In genomic region chr3L:9397156-9397555, dm6 we compare ENCODE assay signal across 1 fruit fly cellular context.
A peak's percentile ranks its signal among the peaks of the same experiment; 100 is the strongest.
TF ChIP-seq lines count a peak whose summit lies in the region.

No protein-coding gene starts in this region.

TF ChIP-seq in whole organism, embryonic, 481 proteins besides CTCF, POLR2A, EP300 and RAD21 (continued from another document and continues in another):
- TF ChIP-seq CG14014 (GFP tag; IDR thresholded peaks at IDR 0.05; lab: Robert Waterston, UW) (no peak; the same call in 1 of the 2 replicates), kay (GFP tag; optimal IDR thresholded peaks at IDR 0.05; lab: Kevin White, UChicago) (peak; percentile 12), CG10366 (GFP tag; IDR thresholded peaks at IDR 0.05; lab: Robert Waterston, UW) (no peak), Med (GFP tag; lab: Kevin White, UChicago) (peak; percentile 92), grn (GFP tag; optimal IDR thresholded peaks at IDR 0.05; lab: Kevin White, UChicago) (peak; percentile 94), Vsx1 (GFP tag; optimal IDR thresholded peaks at IDR 0.05; lab: Kevin White, UChicago) (peak; percentile 83), CG8359 (GFP tag; optimal IDR thresholded peaks at IDR 0.05; lab: Kevin White, UChicago; ENCODE audit: borderline replicate concordance) (peak; percentile 56), CG14667 (GFP tag; IDR thresholded peaks at IDR 0.05; lab: Robert Waterston, UW) (no peak), CG12155 (GFP tag; optimal IDR thresholded peaks at IDR 0.05; lab: Kevin White, UChicago) (no peak), Dip2 (GFP tag; IDR thresholded peaks at IDR 0.05; lab: Robert Waterston, UW) (no peak), caup (GFP tag; optimal IDR thresholded peaks at IDR 0.05; lab: Kevin White, UChicago; ENCODE audit: severe bottlenecking) (peak; percentile 82), Hsf (GFP tag; optimal IDR thresholded peaks at IDR 0.05; lab: Kevin White, UChicago) (no peak), YL-1 (GFP tag; optimal IDR thresholded peaks at IDR 0.05; lab: Kevin White, UChicago) (peak; percentile 30), chinmo (GFP tag; IDR thresholded peaks at IDR 0.05; lab: Robert Waterston, UW; ENCODE audit: partially characterized antibody) (no peak), CG13775 (GFP tag; optimal IDR thresholded peaks at IDR 0.05; lab: Kevin White, UChicago) (peak; percentile 20), croc (GFP tag; conservative IDR thresholded peaks at IDR 0.05; lab: Robert Waterston, UW) (no peak), Myb (GFP tag; optimal IDR thresholded peaks at IDR 0.05; lab: Kevin White, UChicago) (peak; percentile 25), gcm2 (GFP tag; optimal IDR thresholded peaks at IDR 0.05; lab: Kevin White, UChicago) (no peak), CG4820 (GFP tag; optimal IDR thresholded peaks at IDR 0.05; lab: Kevin White, UChicago) (peak; percentile 12), org-1 (GFP tag; optimal IDR thresholded peaks at IDR 0.05; lab: Kevin White, UChicago) (peak; percentile 80), tup (GFP tag; optimal IDR thresholded peaks at IDR 0.05; lab: Kevin White, UChicago) (peak; percentile 36), CG16815 (GFP tag; optimal IDR thresholded peaks at IDR 0.05; lab: Kevin White, UChicago) (no peak), Sox102F (GFP tag; optimal IDR thresholded peaks at IDR 0.05; lab: Kevin White, UChicago) (peak; percentile 1), Blimp-1 (GFP tag; optimal IDR thresholded peaks at IDR 0.05; lab: Kevin White, UChicago) (peak; percentile 58), Nf-YC (tag; optimal IDR thresholded peaks at IDR 0.05; lab: Kevin White, UChicago) (peak; percentile 22), CG11696 (GFP tag; IDR thresholded peaks at IDR 0.05; lab: Robert Waterston, UW) (0 out of 2 replicates have a peak, but pooled peaks have one; percentile 6), Hr3 (GFP tag; optimal IDR thresholded peaks at IDR 0.05; lab: Kevin White, UChicago) (no peak), yki (optimal IDR thresholded peaks at IDR 0.05; lab: Kevin White, UChicago) (no peak), sens (GFP tag; lab: Kevin White, UChicago) (peak; percentile 52), Fer1 (GFP tag; optimal IDR thresholded peaks at IDR 0.05; lab: Kevin White, UChicago) (peak; percentile 93), CG17385 (GFP tag; optimal IDR thresholded peaks at IDR 0.05; lab: Kevin White, UChicago) (peak; percentile 36), nerfin-1 (tag; optimal IDR thresholded peaks at IDR 0.05; lab: Kevin White, UChicago) (peak; percentile 56), CG11504 (tag; optimal IDR thresholded peaks at IDR 0.05; lab: Kevin White, UChicago) (peak; percentile 43), CG1529 (GFP tag; optimal IDR thresholded peaks at IDR 0.05; lab: Kevin White, UChicago) (no peak), unpg (GFP tag; optimal IDR thresholded peaks at IDR 0.05; lab: Kevin White, UChicago) (peak; percentile 45), CG14710 (tag; optimal IDR thresholded peaks at IDR 0.05; lab: Kevin White, UChicago) (peak; percentile 51), CG8924 (tag; optimal IDR thresholded peaks at IDR 0.05; lab: Kevin White, UChicago) (peak; percentile 25), gcm (GFP tag; optimal IDR thresholded peaks at IDR 0.05; lab: Kevin White, UChicago) (peak; percentile 18), CG6654 (GFP tag; optimal IDR thresholded peaks at IDR 0.05; lab: Kevin White, UChicago) (no peak), CG17186 (GFP tag; optimal IDR thresholded peaks at IDR 0.05; lab: Kevin White, UChicago) (peak; percentile 38), Hr39 (optimal IDR thresholded peaks at IDR 0.05; lab: Kevin White, UChicago) (no peak), scrt (GFP tag; optimal IDR thresholded peaks at IDR 0.05; lab: Kevin White, UChicago) (peak; percentile 82), onecut (GFP tag; IDR thresholded peaks at IDR 0.05; lab: Robert Waterston, UW) (peak; percentile 63), CG17802 (tag; optimal IDR thresholded peaks at IDR 0.05; lab: Kevin White, UChicago) (no peak), shn (GFP tag; optimal IDR thresholded peaks at IDR 0.05; lab: Kevin White, UChicago) (no peak), CG43689 (GFP tag; IDR thresholded peaks at IDR 0.05; lab: Robert Waterston, UW) (no peak), grau (tag; optimal IDR thresholded peaks at IDR 0.05; lab: Kevin White, UChicago) (peak; percentile 21), Optix (GFP tag; IDR thresholded peaks at IDR 0.05; lab: Robert Waterston, UW) (no peak), CG12299 (tag; optimal IDR thresholded peaks at IDR 0.05; lab: Kevin White, UChicago) (peak; percentile 80), nmo (GFP tag; optimal IDR thresholded peaks at IDR 0.05; lab: Kevin White, UChicago) (no peak), CG3163 (GFP tag; optimal IDR thresholded peaks at IDR 0.05; lab: Kevin White, UChicago) (no peak), CG11695 (GFP tag; IDR thresholded peaks at IDR 0.05; lab: Robert Waterston, UW) (peak; percentile 59; the same call in 2 of the 3 replicates), CG7372 (GFP tag; IDR thresholded peaks at IDR 0.05; lab: Robert Waterston, UW) (no peak), lov (optimal IDR thresholded peaks at IDR 0.05; lab: Kevin White, UChicago) (no peak), lov (GFP tag; IDR thresholded peaks at IDR 0.05; lab: Robert Waterston, UW) (peak; percentile 62; the same call in 1 of the 3 replicates), CG10267 (tag; optimal IDR thresholded peaks at IDR 0.05; lab: Kevin White, UChicago) (no peak), CG5180 (GFP tag; optimal IDR thresholded peaks at IDR 0.05; lab: Kevin White, UChicago) (peak; percentile 69), pum (GFP tag; optimal IDR thresholded peaks at IDR 0.05; lab: Kevin White, UChicago) (no peak), Antp (GFP tag; optimal IDR thresholded peaks at IDR 0.05; lab: Kevin White, UChicago) (peak; percentile 28), Hand (GFP tag; optimal IDR thresholded peaks at IDR 0.05; lab: Kevin White, UChicago) (peak; percentile 3), CG5953 (GFP tag; IDR thresholded peaks at IDR 0.05; lab: Robert Waterston, UW) (0 out of 2 replicates have a peak, but pooled peaks have one; percentile 38), bowl (GFP tag; IDR thresholded peaks at IDR 0.05; lab: Robert Waterston, UW) (no peak), Xrp1 (GFP tag; IDR thresholded peaks at IDR 0.05; lab: Robert Waterston, UW) (peak; percentile 66), trh (GFP tag; optimal IDR thresholded peaks at IDR 0.05; lab: Kevin White, UChicago) (no peak), inv (GFP tag; IDR thresholded peaks at IDR 0.05; lab: Robert Waterston, UW; ENCODE audit: partially characterized antibody) (no peak), HmgZ (tag; optimal IDR thresholded peaks at IDR 0.05; lab: Kevin White, UChicago) (peak; percentile 44), bsh (GFP tag; optimal IDR thresholded peaks at IDR 0.05; lab: Kevin White, UChicago) (peak in 1 of 2 experiments; percentile 4), chn (GFP tag; optimal IDR thresholded peaks at IDR 0.05; lab: Kevin White, UChicago) (no peak), tll (GFP tag; optimal IDR thresholded peaks at IDR 0.05; lab: Kevin White, UChicago) (no peak), Dek (tag; optimal IDR thresholded peaks at IDR 0.05; lab: Kevin White, UChicago) (peak; percentile 40), sim (GFP tag; IDR thresholded peaks at IDR 0.05; lab: Robert Waterston, UW) (no peak), CG16779 (GFP tag; IDR thresholded peaks at IDR 0.05; lab: Robert Waterston, UW) (0 out of 2 replicates have a peak, but pooled peaks have one; percentile 48), Lhr (GFP tag; optimal IDR thresholded peaks at IDR 0.05; lab: Kevin White, UChicago) (no peak), H2.0 (GFP tag; IDR thresholded peaks at IDR 0.05; lab: Robert Waterston, UW) (no peak), trem (tag; optimal IDR thresholded peaks at IDR 0.05; lab: Kevin White, UChicago) (peak; percentile 13), GATAe (GFP tag; conservative IDR thresholded peaks at IDR 0.05; lab: Robert Waterston, UW) (peak; percentile 23; the same call in 1 of the 2 replicates), Pdp1 (GFP tag; optimal IDR thresholded peaks at IDR 0.05; lab: Kevin White, UChicago) (peak; percentile 17 to 24), CG14441 (GFP tag; IDR thresholded peaks at IDR 0.05; lab: Robert Waterston, UW) (peak; percentile 33; the same call in 1 of the 2 replicates), CG9797 (GFP tag; optimal IDR thresholded peaks at IDR 0.05; lab: Kevin White, UChicago) (peak; percentile 1), Hr51 (GFP tag; optimal IDR thresholded peaks at IDR 0.05; lab: Kevin White, UChicago) (peak in 1 of 2 experiments; percentile 30), run (tag; optimal IDR thresholded peaks at IDR 0.05; lab: Kevin White, UChicago) (no peak), Adf1 (GFP tag; IDR thresholded peaks at IDR 0.05; lab: Robert Waterston, UW) (no peak; the same call in 1 of the 2 replicates), CG11085 (GFP tag; IDR thresholded peaks at IDR 0.05; lab: Robert Waterston, UW) (no peak), tx (GFP tag; optimal IDR thresholded peaks at IDR 0.05; lab: Kevin White, UChicago) (no peak), Drgx (GFP tag; IDR thresholded peaks at IDR 0.05; lab: Robert Waterston, UW) (peak; percentile 44), CG4707 (GFP tag; optimal IDR thresholded peaks at IDR 0.05; lab: Kevin White, UChicago) (peak; percentile 34), stwl (tag; optimal IDR thresholded peaks at IDR 0.05; lab: Kevin White, UChicago) (no peak), CHES-1-like (GFP tag; optimal IDR thresholded peaks at IDR 0.05; lab: Kevin White, UChicago) (peak; percentile 9), BtbVII (GFP tag; optimal IDR thresholded peaks at IDR 0.05; lab: Kevin White, UChicago) (peak; percentile 91), slbo (GFP tag; IDR thresholded peaks at IDR 0.05; lab: Robert Waterston, UW) (no peak; the same call in 1 of the 2 replicates), luna (GFP tag; optimal IDR thresholded peaks at IDR 0.05; lab: Kevin White, UChicago) (peak; percentile 82), CG1603 (tag; optimal IDR thresholded peaks at IDR 0.05; lab: Kevin White, UChicago) (no peak), lola (GFP tag; optimal IDR thresholded peaks at IDR 0.05; lab: Kevin White, UChicago) (no peak), klu (GFP tag; IDR thresholded peaks at IDR 0.05; lab: Robert Waterston, UW) (no peak), CG6254 (GFP tag; optimal IDR thresholded peaks at IDR 0.05; lab: Kevin White, UChicago) (peak; percentile 34), CG9817 (tag; optimal IDR thresholded peaks at IDR 0.05; lab: Kevin White, UChicago) (peak; percentile 35), Usf (GFP tag; optimal IDR thresholded peaks at IDR 0.05; lab: Kevin White, UChicago) (no peak), CkIIα-i1 (GFP tag; IDR thresholded peaks at IDR 0.05; lab: Robert Waterston, UW) (no peak), btn (GFP tag; optimal IDR thresholded peaks at IDR 0.05; lab: Kevin White, UChicago) (no peak), aop (GFP tag; IDR thresholded peaks at IDR 0.05; lab: Robert Waterston, UW) (no peak), Ssrp (tag; optimal IDR thresholded peaks at IDR 0.05; lab: Kevin White, UChicago) (no peak), CG7556 (GFP tag; optimal IDR thresholded peaks at IDR 0.05; lab: Kevin White, UChicago) (peak; percentile 67), Aef1 (GFP tag; IDR thresholded peaks at IDR 0.05; lab: Robert Waterston, UW) (no peak), emc (GFP tag; optimal IDR thresholded peaks at IDR 0.05; lab: Kevin White, UChicago) (peak; percentile 10), CG10274 (GFP tag; optimal IDR thresholded peaks at IDR 0.05; lab: Kevin White, UChicago) (peak; percentile 68), CG30431 (GFP tag; optimal IDR thresholded peaks at IDR 0.05; lab: Kevin White, UChicago) (no peak), gsb-n (tag; optimal IDR thresholded peaks at IDR 0.05; lab: Kevin White, UChicago) (peak; percentile 38), Dp (GFP tag; optimal IDR thresholded peaks at IDR 0.05; lab: Kevin White, UChicago) (no peak), bab2 (GFP tag; optimal IDR thresholded peaks at IDR 0.05; lab: Kevin White, UChicago) (peak; percentile 44), Opbp (GFP tag; IDR thresholded peaks at IDR 0.05; lab: Robert Waterston, UW; ENCODE audit: partially characterized antibody) (no peak), CG4328 (GFP tag; optimal IDR thresholded peaks at IDR 0.05; lab: Kevin White, UChicago) (peak; percentile 70), CG17612 (GFP tag; IDR thresholded peaks at IDR 0.05; lab: Robert Waterston, UW) (no peak), Nf-YA (GFP tag; IDR thresholded peaks at IDR 0.05; lab: Robert Waterston, UW) (0 out of 2 replicates have a peak, but pooled peaks have one; percentile 31), wor (GFP tag; IDR thresholded peaks at IDR 0.05; lab: Robert Waterston, UW) (no peak), Kr (GFP tag; optimal IDR thresholded peaks at IDR 0.05; lab: Kevin White, UChicago) (peak; percentile 2), CG30020 (tag; optimal IDR thresholded peaks at IDR 0.05; lab: Kevin White, UChicago) (no peak), ems (GFP tag; optimal IDR thresholded peaks at IDR 0.05; lab: Kevin White, UChicago) (peak; percentile 38), H15 (GFP tag; IDR thresholded peaks at IDR 0.05; lab: Robert Waterston, UW) (no peak), CG30403 (GFP tag; optimal IDR thresholded peaks at IDR 0.05; lab: Kevin White, UChicago) (no peak), Atf3 (GFP tag; optimal IDR thresholded peaks at IDR 0.05; lab: Kevin White, UChicago) (no peak), fru (optimal IDR thresholded peaks at IDR 0.05; lab: Kevin White, UChicago) (no peak), Tbp (GFP tag; optimal IDR thresholded peaks at IDR 0.05; lab: Kevin White, UChicago) (no peak), Ets97D (GFP tag; optimal IDR thresholded peaks at IDR 0.05; lab: Kevin White, UChicago) (no peak), CG9932 (GFP tag; IDR thresholded peaks at IDR 0.05; lab: Robert Waterston, UW) (no peak), CG4617 (GFP tag; optimal IDR thresholded peaks at IDR 0.05; lab: Kevin White, UChicago; ENCODE audit: borderline replicate concordance) (no peak), CG11560 (tag; IDR thresholded peaks at IDR 0.05; lab: Robert Waterston, UW) (no peak), Fer3 (tag; optimal IDR thresholded peaks at IDR 0.05; lab: Kevin White, UChicago) (peak; percentile 84), CG17568 (GFP tag; optimal IDR thresholded peaks at IDR 0.05; lab: Kevin White, UChicago) (peak; percentile 67), Side (GFP tag; optimal IDR thresholded peaks at IDR 0.05; lab: Kevin White, UChicago) (peak; percentile 86), crc (GFP tag; optimal IDR thresholded peaks at IDR 0.05; lab: Kevin White, UChicago) (peak; percentile 76), CG10321 (GFP tag; IDR thresholded peaks at IDR 0.05; lab: Robert Waterston, UW) (no peak), Xbp1 (GFP tag; optimal IDR thresholded peaks at IDR 0.05; lab: Kevin White, UChicago) (no peak), HHEX (GFP tag; optimal IDR thresholded peaks at IDR 0.05; lab: Kevin White, UChicago) (peak; percentile 89)
